Worm (Caenorhabditis elegans) whole organism, L4 larva: ENCODE results near the gene srh-173.
A peak's percentile ranks its signal among the peaks of the same experiment; 100 is the strongest.

Experiments used
- T20F7.1 ChIP-seq: fragments of 200-800 bp; sonication (Bioruptor generic); optimal IDR thresholded peaks from 2 replicates; lab custom pipeline; 2018; ENCODE audit warnings: mild to moderate bottlenecking, missing genetic modification characterization, missing compliant biosample characterization
- Y75B8A.6 ChIP-seq: fragments of 200-800 bp; sonication (Bioruptor generic); IDR thresholded peaks from 2 replicates; pipeline ENCODE4 v1.3.6; 2022; ENCODE audit warnings: missing genetic modification reagents, missing genetic modification characterization, missing compliant biosample characterization
- ZK337.2 ChIP-seq: fragments of 200-800 bp; sonication (Bioruptor generic); IDR thresholded peaks from 2 replicates; pipeline ENCODE4 v1.3.6; 2022; ENCODE audit warnings: missing genetic modification reagents, missing genetic modification characterization, missing compliant biosample characterization
- ZK546.5 ChIP-seq, 2 experiments: sonication (generic microtip); optimal IDR thresholded peaks; 2 replicates each; lab custom pipeline; 2017; ENCODE audit warnings: missing biosample characterization in 2 of 2, missing genetic modification characterization in 2 of 2
- aha-1 ChIP-seq: fragments of 150-350 bp; peaks from one replicate; lab custom pipeline; 2014; ENCODE audit warnings: missing biosample characterization, missing genetic modification characterization
- attf-4 ChIP-seq: sonication (generic microtip); optimal IDR thresholded peaks from 3 replicates; lab custom pipeline; 2017; ENCODE audit warnings: missing biosample characterization, missing genetic modification characterization
- ceh-32 ChIP-seq: sonication (generic microtip); optimal IDR thresholded peaks from 2 replicates; lab custom pipeline; 2016; ENCODE audit warnings: mild to moderate bottlenecking, missing genetic modification characterization, missing compliant biosample characterization; ENCODE audit not compliant: poor library complexity
- ceh-44 ChIP-seq: fragments of 200-800 bp; sonication (Bioruptor generic); IDR thresholded peaks from 2 replicates; pipeline ENCODE4 v1.3.6; 2022; ENCODE audit warnings: missing genetic modification reagents, missing genetic modification characterization, missing compliant biosample characterization
- ceh-82 ChIP-seq: sonication (generic microtip); optimal IDR thresholded peaks from 2 replicates; lab custom pipeline; 2017; ENCODE audit warnings: missing biosample characterization, missing genetic modification characterization
- ctbp-1 ChIP-seq: fragments of 200-800 bp; sonication (Bioruptor generic); IDR thresholded peaks from 2 replicates; pipeline ENCODE4 v1.3.6; 2022; ENCODE audit warnings: missing genetic modification reagents, missing genetic modification characterization, missing compliant biosample characterization
- duxl-1 ChIP-seq: sonication (generic microtip); optimal IDR thresholded peaks from 2 replicates; lab custom pipeline; 2016; ENCODE audit warnings: mild to moderate bottlenecking, missing genetic modification characterization, moderate library complexity, missing compliant biosample characterization; ENCODE audit not compliant: poor library complexity
- dve-1 ChIP-seq: sonication (generic microtip); optimal IDR thresholded peaks from 2 replicates; lab custom pipeline; 2017; ENCODE audit warnings: antibody characterized with exemption, mild to moderate bottlenecking, missing genetic modification characterization, missing compliant biosample characterization; ENCODE audit not compliant: insufficient read depth
- fkh-10 ChIP-seq: fragments of 150-350 bp; optimal IDR thresholded peaks from 2 replicates; lab custom pipeline; 2014; ENCODE audit warnings: missing biosample characterization, missing genetic modification reagents, missing genetic modification characterization
- fos-1 ChIP-seq: fragments of 150-350 bp; optimal IDR thresholded peaks from 2 replicates; lab custom pipeline; 2014; ENCODE audit warnings: missing biosample characterization, missing genetic modification characterization
- hif-1 ChIP-seq, 2 experiments: sonication (generic microtip); optimal IDR thresholded peaks; 2 replicates each; lab custom pipeline; 2016 to 2017; ENCODE audit warnings: missing compliant biosample characterization in 2 of 2, missing genetic modification characterization in 2 of 2, missing genetic modification reagents in 2 of 2, missing genotype in 2 of 2, mild to moderate bottlenecking in 1 of 2
- hlh-11 ChIP-seq: fragments of 200-800 bp; sonication (Bioruptor generic); optimal IDR thresholded peaks from 2 replicates; lab custom pipeline; 2018; ENCODE audit warnings: mild to moderate bottlenecking, missing genetic modification characterization, missing compliant biosample characterization
- lin-13 ChIP-seq: fragments of 150-350 bp; optimal IDR thresholded peaks from 2 replicates; lab custom pipeline; 2014; ENCODE audit warnings: missing biosample characterization, missing genetic modification reagents, missing genetic modification characterization
- lin-15B ChIP-seq: fragments of 150-350 bp; sonication (generic microtip); optimal IDR thresholded peaks from 3 replicates; lab custom pipeline; 2014; ENCODE audit warnings: missing biosample characterization, missing genetic modification characterization
- lin-29 ChIP-seq: fragments of 200-800 bp; sonication (Bioruptor generic); IDR thresholded peaks from 2 replicates; pipeline ENCODE4 v1.3.6; 2022; ENCODE audit warnings: missing genetic modification reagents, missing genetic modification characterization, missing compliant biosample characterization
- lin-38 ChIP-seq: fragments of 200-800 bp; sonication (Bioruptor generic); IDR thresholded peaks from 2 replicates; pipeline ENCODE4 v1.3.6; 2022; ENCODE audit warnings: missing genetic modification reagents, missing genetic modification characterization, missing compliant biosample characterization
- lir-3 ChIP-seq: sonication (generic microtip); optimal IDR thresholded peaks from 2 replicates; lab custom pipeline; 2016; ENCODE audit warnings: mild to moderate bottlenecking, missing genetic modification characterization, missing compliant biosample characterization
- madf-5 ChIP-seq, 2 experiments: fragments of 200-800 bp; sonication (Bioruptor generic); IDR thresholded peaks; 2 replicates each; pipeline ENCODE4 v1.3.6; 2022; ENCODE audit warnings: missing compliant biosample characterization in 2 of 2, missing genetic modification characterization in 2 of 2
- mdl-1 ChIP-seq, 2 experiments: fragments of 150-350 bp in 1 of 2; sonication (generic microtip) in 1 of 2; optimal IDR thresholded peaks; 2 replicates each; lab custom pipeline; 2014 to 2017; ENCODE audit warnings: missing biosample characterization in 2 of 2, missing genetic modification characterization in 2 of 2
- mdt-29 ChIP-seq: fragments of 200-800 bp; sonication (Bioruptor generic); IDR thresholded peaks from 2 replicates; pipeline ENCODE4 v1.3.6; 2022; ENCODE audit warnings: missing genetic modification reagents, missing genetic modification characterization, missing compliant biosample characterization
- mep-1 ChIP-seq: fragments of 150-350 bp; sonication (generic microtip); optimal IDR thresholded peaks from 3 replicates; lab custom pipeline; 2014; ENCODE audit warnings: missing biosample characterization, missing genetic modification characterization
- mxl-2 ChIP-seq: fragments of 200-800 bp; sonication (Bioruptor generic); conservative IDR thresholded peaks from 2 replicates; pipeline ENCODE4 v1.3.6; 2022; ENCODE audit warnings: missing genetic modification reagents, missing genetic modification characterization, missing compliant biosample characterization
- mxl-3 ChIP-seq: fragments of 200-800 bp; sonication (Bioruptor generic); optimal IDR thresholded peaks from 2 replicates; lab custom pipeline; 2018; ENCODE audit warnings: mild to moderate bottlenecking, missing genetic modification characterization, missing compliant biosample characterization
- nhr-10 ChIP-seq: fragments of 150-350 bp; optimal IDR thresholded peaks from 2 replicates; lab custom pipeline; 2014; ENCODE audit warnings: missing biosample characterization, missing genetic modification characterization
- nhr-11 ChIP-seq: fragments of 150-350 bp; optimal IDR thresholded peaks from 2 replicates; lab custom pipeline; 2014; ENCODE audit warnings: missing biosample characterization, missing genetic modification characterization
- nhr-111 ChIP-seq: fragments of 200-800 bp; sonication (Bioruptor generic); optimal IDR thresholded peaks from 2 replicates; lab custom pipeline; 2018; ENCODE audit warnings: mild to moderate bottlenecking, missing genetic modification characterization, missing compliant biosample characterization
- nhr-237 ChIP-seq: sonication (generic microtip); optimal IDR thresholded peaks from 2 replicates; lab custom pipeline; 2017; ENCODE audit warnings: missing biosample characterization, missing genetic modification characterization
- nhr-28 ChIP-seq: fragments of 150-350 bp; optimal IDR thresholded peaks from 2 replicates; lab custom pipeline; 2014; ENCODE audit warnings: missing biosample characterization, missing genetic modification characterization
- nhr-42 ChIP-seq: fragments of 200-800 bp; sonication (Bioruptor generic); IDR thresholded peaks from 2 replicates; pipeline ENCODE4 v1.3.6; 2022; ENCODE audit warnings: missing genetic modification characterization, missing compliant biosample characterization
- php-3 ChIP-seq: fragments of 200-800 bp; sonication (Bioruptor generic); IDR thresholded peaks from 2 replicates; pipeline ENCODE4 v1.3.6; 2022; ENCODE audit warnings: missing genetic modification reagents, missing genetic modification characterization, missing compliant biosample characterization
- set-16 ChIP-seq: fragments of 200-800 bp; sonication (Bioruptor generic); IDR thresholded peaks from 2 replicates; pipeline ENCODE4 v1.3.6; 2022; ENCODE audit warnings: missing genetic modification reagents, missing genetic modification characterization, missing compliant biosample characterization
- snpc-4 ChIP-seq: fragments of 150-350 bp; optimal IDR thresholded peaks from 2 replicates; lab custom pipeline; 2014; ENCODE audit warnings: missing biosample characterization, missing genetic modification characterization
- spr-1 ChIP-seq: sonication (generic microtip); optimal IDR thresholded peaks from 2 replicates; lab custom pipeline; 2016; ENCODE audit warnings: mild to moderate bottlenecking, missing genetic modification characterization, missing compliant biosample characterization
- spr-3 ChIP-seq: fragments of 200-800 bp; sonication (Bioruptor generic); optimal IDR thresholded peaks from 2 replicates; lab custom pipeline; 2018; ENCODE audit warnings: mild to moderate bottlenecking, missing genetic modification characterization, missing compliant biosample characterization
- tag-97 ChIP-seq: fragments of 200-800 bp; sonication (Bioruptor generic); IDR thresholded peaks from 2 replicates; pipeline ENCODE4 v1.3.6; 2022; ENCODE audit warnings: missing genetic modification characterization, missing compliant biosample characterization
- unc-130 ChIP-seq: sonication (generic microtip); optimal IDR thresholded peaks from 2 replicates; lab custom pipeline; 2016; ENCODE audit warnings: missing genetic modification reagents, missing genetic modification characterization, missing compliant biosample characterization
- unc-39 ChIP-seq: sonication (generic microtip); optimal IDR thresholded peaks from 2 replicates; lab custom pipeline; 2017; ENCODE audit warnings: missing biosample characterization, missing genetic modification characterization
- unc-62 ChIP-seq, 3 experiments: fragments of 150-350 bp in 1 of 3; sonication (generic microtip); optimal IDR thresholded peaks in 2 of 3; peaks in 1 of 3; 1 replicate in 1 of 3; 2 replicates in 2 of 3; lab custom pipeline; 2014 to 2017; ENCODE audit warnings: missing biosample characterization in 3 of 3, missing genetic modification characterization in 3 of 3, missing genetic modification reagents in 3 of 3, missing genotype in 1 of 3
- zip-11 ChIP-seq: fragments of 200-800 bp; sonication (Bioruptor generic); IDR thresholded peaks from 2 replicates; pipeline ENCODE4 v1.3.6; 2022; ENCODE audit warnings: missing genetic modification characterization, missing compliant biosample characterization

The srh-173 gene

DNA sequence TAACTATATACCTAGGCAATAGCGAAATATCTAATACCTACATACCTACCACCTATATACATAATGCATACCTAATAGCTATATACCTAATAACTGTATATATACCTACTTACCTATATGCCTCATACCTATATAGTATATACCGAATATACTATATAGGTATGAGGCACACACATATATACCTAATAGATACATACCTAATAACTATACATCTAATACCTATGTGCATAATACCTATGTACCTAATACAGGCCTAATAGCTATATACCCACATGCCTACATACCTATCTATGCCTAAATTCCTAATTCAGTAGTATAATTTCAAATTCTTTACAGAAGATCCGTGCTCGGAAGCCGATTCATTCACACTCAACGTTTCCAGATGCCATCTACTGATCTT, 18.6 kb upstream of the srh-173 start:
- peak in 1 of 2 experiments; percentile 72 for TF ChIP-seq unc-62 (GFP tag; optimal IDR thresholded peaks at IDR 0.05 in 1 of 2; lab: Kevin White, UChicago)
- no peak for TF ChIP-seq unc-62 (tag; optimal IDR thresholded peaks at IDR 0.05; lab: Kevin White, UChicago)
- no peak for TF ChIP-seq mxl-3
- TF ChIP-seq, all 104 proteins: peak for 1

DNA sequence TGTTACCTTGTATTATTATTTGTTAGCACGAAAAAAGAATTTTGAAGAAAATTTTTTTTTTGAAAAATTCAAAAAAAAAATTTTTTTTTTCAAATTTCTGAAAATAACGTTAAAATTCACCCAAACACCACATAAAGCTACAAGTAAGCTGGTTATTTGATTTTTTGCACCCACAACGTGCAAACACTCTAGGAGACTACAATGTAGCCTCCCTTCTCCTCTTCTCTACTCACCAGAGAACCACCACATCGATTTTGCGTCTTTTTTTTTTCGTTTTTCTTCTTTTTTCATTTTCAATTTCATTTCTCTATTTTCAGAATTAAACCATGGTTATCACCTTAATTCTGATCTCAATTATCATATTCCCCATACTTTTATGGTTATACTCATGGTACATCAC, 17.9 kb upstream of the srh-173 start, which contains the start of gene abhd-3.1:
Gene abhd-3.1 (plus strand): TSS at position 318 of the 400 bp plus-strand sequence.
- no peak for TF ChIP-seq mdl-1 (tag; optimal IDR thresholded peaks at IDR 0.05; lab: Kevin White, UChicago)
- TF ChIP-seq mxl-3: no peak
- TF ChIP-seq hif-1 (tag; optimal IDR thresholded peaks at IDR 0.05; lab: Kevin White, UChicago): no peak
- peak in 1 of 2 experiments; percentile 32 for TF ChIP-seq unc-62 (GFP tag; optimal IDR thresholded peaks at IDR 0.05 in 1 of 2; lab: Kevin White, UChicago)
- TF ChIP-seq unc-62 (tag; optimal IDR thresholded peaks at IDR 0.05; lab: Kevin White, UChicago): no peak
- TF ChIP-seq lin-15B: no peak
- no peak for TF ChIP-seq spr-1 (tag; lab: Kevin White, UChicago)
- peak; percentile 91 for TF ChIP-seq aha-1 (tag; lab: Kevin White, UChicago)
- no peak for TF ChIP-seq nhr-111 (GFP tag; lab: Kevin White, UChicago)
- no peak for TF ChIP-seq lin-38 (GFP tag; lab: Robert Waterston, UW)
- no peak for TF ChIP-seq fkh-10
- TF ChIP-seq ceh-32 (tag; lab: Kevin White, UChicago): no peak
- TF ChIP-seq ceh-44: no peak
- no peak for TF ChIP-seq madf-5 (GFP tag; IDR thresholded peaks at IDR 0.05; lab: Robert Waterston, UW)
- no peak for TF ChIP-seq spr-3
- TF ChIP-seq zip-11 (GFP tag; lab: Robert Waterston, UW): no peak
- no peak for TF ChIP-seq ZK546.5 (tag; optimal IDR thresholded peaks at IDR 0.05; lab: Kevin White, UChicago)
- TF ChIP-seq php-3 (GFP tag; lab: Robert Waterston, UW): no peak
- TF ChIP-seq snpc-4: no peak
- no peak for TF ChIP-seq T20F7.1
- no peak for TF ChIP-seq hlh-11 (tag; lab: Kevin White, UChicago)
- TF ChIP-seq ZK337.2 (GFP tag; lab: Robert Waterston, UW): no peak
- TF ChIP-seq nhr-28 (tag; lab: Kevin White, UChicago): peak; percentile 22
- TF ChIP-seq mep-1: peak; percentile 3
- TF ChIP-seq nhr-11 (tag; lab: Kevin White, UChicago): no peak
- TF ChIP-seq lin-13 (GFP tag; lab: Kevin White, UChicago): no peak
- TF ChIP-seq mdt-29 (GFP tag; lab: Robert Waterston, UW): no peak
- no peak for TF ChIP-seq mxl-2 (GFP tag; lab: Robert Waterston, UW)
- TF ChIP-seq nhr-10 (tag; lab: Kevin White, UChicago): no peak

DNA sequence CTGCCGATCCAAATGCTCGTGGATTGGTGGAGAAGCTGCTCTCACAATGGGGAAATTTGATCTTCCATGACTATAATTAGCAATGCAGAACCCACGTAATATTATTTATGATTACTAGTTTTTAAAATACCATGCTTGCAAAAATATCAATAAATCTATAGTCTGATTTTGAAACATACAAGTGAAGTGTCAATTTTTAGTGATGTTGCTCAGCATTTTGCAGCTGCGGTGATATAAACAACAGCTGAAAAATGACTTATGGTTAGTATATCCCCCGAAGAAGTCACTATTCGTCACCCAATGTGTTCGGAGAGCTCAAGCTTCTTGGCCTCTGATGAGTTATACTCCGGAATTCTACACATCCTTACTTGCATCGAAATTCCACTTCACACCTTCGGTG, 14.3 kb upstream of the srh-173 start, which contains the start of gene srh-172:
Gene srh-172 (plus strand): TSS at position 301 of the 400 bp plus-strand sequence.
- TF ChIP-seq unc-130 (GFP tag; lab: Kevin White, UChicago) (no peak), ceh-82 (tag; lab: Kevin White, UChicago) (no peak), ZK337.2 (GFP tag; lab: Robert Waterston, UW) (no peak), set-16 (GFP tag; lab: Robert Waterston, UW) (no peak)

DNA sequence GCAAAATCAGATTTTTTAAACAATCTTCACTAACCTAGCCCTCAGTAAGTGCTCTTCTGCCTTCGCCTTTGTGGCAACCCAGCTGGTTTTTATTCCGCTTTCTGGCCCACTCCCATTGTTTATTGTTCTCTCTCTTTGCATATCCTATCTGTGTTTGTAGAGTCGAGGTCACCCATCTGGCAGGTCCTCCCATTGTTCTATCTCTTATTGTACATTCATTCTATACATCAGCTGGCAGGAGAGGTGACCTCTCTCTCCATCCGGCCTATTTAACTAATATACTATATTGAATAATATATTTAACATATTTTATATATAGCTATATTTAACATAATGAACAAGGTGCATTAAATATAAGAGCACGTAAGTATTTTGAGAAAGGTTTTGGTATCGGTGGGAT, 11.1 kb upstream of the srh-173 start:
- no peak for TF ChIP-seq ZK337.2 (GFP tag; lab: Robert Waterston, UW)
- TF ChIP-seq mdl-1 (tag; optimal IDR thresholded peaks at IDR 0.05; lab: Kevin White, UChicago): no peak
- TF ChIP-seq nhr-42 (GFP tag; lab: Robert Waterston, UW): no peak

DNA sequence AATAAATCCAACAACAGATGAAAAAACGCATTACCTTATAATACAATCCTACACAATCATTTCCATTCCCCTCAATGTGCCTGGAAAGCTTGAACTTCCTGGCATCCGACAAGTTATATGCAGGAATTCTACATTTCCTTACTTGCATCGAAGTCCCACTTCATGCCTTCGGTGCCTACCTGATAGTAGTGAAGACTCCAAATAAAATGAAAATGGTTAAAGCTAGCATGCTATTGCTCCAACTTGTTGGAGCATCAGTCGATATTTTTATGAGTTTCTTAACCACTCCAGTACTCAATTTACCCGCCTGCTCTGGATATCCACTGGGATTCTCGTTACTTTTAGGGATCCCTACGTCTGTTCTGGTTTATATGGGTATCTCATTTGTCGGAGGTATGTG, 7.5 kb upstream of the srh-173 start, which contains the start of gene srh-171:
Gene srh-171 (plus strand): TSS at position 75 of the 400 bp plus-strand sequence.
- TF ChIP-seq unc-130 (GFP tag; lab: Kevin White, UChicago) (no peak), attf-4 (no peak), duxl-1 (tag; lab: Kevin White, UChicago) (no peak), tag-97 (GFP tag; lab: Robert Waterston, UW) (no peak), fkh-10 (no peak), lir-3 (tag; lab: Kevin White, UChicago) (no peak), hlh-11 (tag; lab: Kevin White, UChicago) (no peak), ctbp-1 (GFP tag; lab: Robert Waterston, UW) (no peak), lin-29 (no peak), fos-1 (tag; lab: Kevin White, UChicago) (no peak), php-3 (GFP tag; lab: Robert Waterston, UW) (no peak), mxl-2 (GFP tag; lab: Robert Waterston, UW) (no peak), nhr-237 (tag; lab: Kevin White, UChicago) (no peak), unc-39 (tag; lab: Kevin White, UChicago) (no peak), dve-1 (tag; lab: Kevin White, UChicago) (no peak), mxl-3 (no peak), Y75B8A.6 (no peak), ZK546.5 (tag; optimal IDR thresholded peaks at IDR 0.05; lab: Kevin White, UChicago) (no peak)
